Fruit fly (Drosophila melanogaster) whole organism, embryonic: ENCODE measurements around the gene CG31493.

Experiments used
- Abd-B ChIP-seq: fragments of 200-800 bp; sonication (Bioruptor generic); optimal IDR thresholded peaks from 2 replicates; lab custom pipeline; 2018; ENCODE audit warnings: missing biosample characterization, mild to moderate bottlenecking, missing genetic modification characterization, moderate library complexity
- Atf6 ChIP-seq: fragments of 200-800 bp; sonication (Bioruptor generic); IDR thresholded peaks from 2 replicates; pipeline ENCODE4 v1.3.6; 2022; ENCODE audit warnings: missing biosample characterization, missing genetic modification characterization
- CG1024 ChIP-seq: fragments of 200-800 bp; sonication (Bioruptor generic); IDR thresholded peaks from 2 replicates; pipeline ENCODE4 v1.3.6; 2022; ENCODE audit warnings: missing biosample characterization, missing genetic modification characterization
- CG10979 ChIP-seq: fragments of 200-800 bp; sonication (Bioruptor generic); optimal IDR thresholded peaks from 2 replicates; lab custom pipeline; 2018; ENCODE audit warnings: missing biosample characterization, mild to moderate bottlenecking, missing genetic modification characterization, moderate library complexity
- CG12104 ChIP-seq: fragments of 200-800 bp; sonication (Bioruptor generic); optimal IDR thresholded peaks from 3 replicates; lab custom pipeline; 2016; ENCODE audit warnings: missing biosample characterization, missing genetic modification characterization
- CG12391 ChIP-seq: fragments of 200-800 bp; sonication (Bioruptor generic); optimal IDR thresholded peaks from 3 replicates; lab custom pipeline; 2018; ENCODE audit warnings: missing biosample characterization, mild to moderate bottlenecking, missing genetic modification characterization, moderate library complexity
- CG14050 ChIP-seq: fragments of 200-800 bp; sonication (Bioruptor generic); IDR thresholded peaks from 3 replicates; pipeline ENCODE4 v1.3.6; 2022; ENCODE audit warnings: missing biosample characterization, missing genetic modification characterization
- CG15269 ChIP-seq: fragments of 200-800 bp; sonication (Bioruptor generic); optimal IDR thresholded peaks from 2 replicates; lab custom pipeline; 2018; ENCODE audit warnings: missing biosample characterization, mild to moderate bottlenecking, missing genetic modification characterization, moderate library complexity
- CG15696 ChIP-seq: fragments of 200-800 bp; sonication (Bioruptor generic); optimal IDR thresholded peaks from 2 replicates; lab custom pipeline; 2019; ENCODE audit warnings: missing biosample characterization, mild to moderate bottlenecking, missing genetic modification characterization, moderate library complexity
- CG16779 ChIP-seq: fragments of 200-800 bp; sonication (Bioruptor generic); IDR thresholded peaks from 2 replicates; pipeline ENCODE4 v1.3.6; 2022; ENCODE audit warnings: missing biosample characterization, missing genetic modification characterization
- CG18764 ChIP-seq: fragments of 200-800 bp; sonication (Bioruptor generic); optimal IDR thresholded peaks from 3 replicates; lab custom pipeline; 2016; ENCODE audit warnings: missing biosample characterization, missing genetic modification characterization
- CG2712 ChIP-seq: fragments of 200-800 bp; optimal IDR thresholded peaks from 3 replicates; lab custom pipeline; 2019; ENCODE audit warnings: missing biosample characterization, mild to moderate bottlenecking, missing genetic modification characterization, moderate library complexity
- CG3838 ChIP-seq: fragments of 200-800 bp; sonication (Bioruptor generic); optimal IDR thresholded peaks from 3 replicates; lab custom pipeline; 2016; ENCODE audit warnings: missing biosample characterization, missing genetic modification characterization
- CG6254 ChIP-seq: fragments of 200-800 bp; sonication (Bioruptor generic); optimal IDR thresholded peaks from 3 replicates; lab custom pipeline; 2017; ENCODE audit warnings: mild to moderate bottlenecking, missing biosample characterization, missing genetic modification reagents, missing genetic modification characterization
- CG8944 ChIP-seq: fragments of 200-800 bp; sonication (Bioruptor generic); optimal IDR thresholded peaks from 3 replicates; lab custom pipeline; 2016; ENCODE audit warnings: missing biosample characterization, missing genetic modification characterization
- CG9797 ChIP-seq: fragments of 200-800 bp; sonication (Bioruptor generic); optimal IDR thresholded peaks from 3 replicates; lab custom pipeline; 2018; ENCODE audit warnings: missing biosample characterization, mild to moderate bottlenecking, missing genetic modification characterization
- CkIIα-i1 ChIP-seq: fragments of 200-800 bp; sonication (Bioruptor generic); IDR thresholded peaks from 2 replicates; pipeline ENCODE4 v1.3.6; 2022; ENCODE audit warnings: missing biosample characterization, missing genetic modification characterization
- CoRest ChIP-seq: fragments of 200-800 bp; sonication (Bioruptor generic); optimal IDR thresholded peaks from 3 replicates; lab custom pipeline; 2018; ENCODE audit warnings: missing biosample characterization, mild to moderate bottlenecking, missing genetic modification characterization, moderate library complexity
- Doc2 ChIP-seq: fragments of 200-800 bp; sonication (Bioruptor generic); IDR thresholded peaks from 2 replicates; pipeline ENCODE4 v1.3.6; 2022; ENCODE audit warnings: missing biosample characterization, missing genetic modification characterization
- Dref ChIP-seq: fragments of 200-800 bp; sonication (Bioruptor generic); IDR thresholded peaks from 2 replicates; pipeline ENCODE4 v1.3.6; 2022; ENCODE audit warnings: missing biosample characterization, missing genetic modification characterization
- Eip74EF ChIP-seq, 2 experiments: fragments of 200-800 bp in 1 of 2; fragments of >200 bp in 1 of 2; sonication (Bioruptor generic) in 1 of 2; optimal IDR thresholded peaks; 2 replicates each; lab custom pipeline; 2017 to 2019; ENCODE audit warnings: missing biosample characterization in 2 of 2, missing genetic modification characterization in 2 of 2, mild to moderate bottlenecking in 1 of 2, moderate library complexity in 1 of 2
- Ets65A ChIP-seq: fragments of 200-800 bp; sonication (Bioruptor generic); peaks from one replicate; lab custom pipeline; 2016; ENCODE audit warnings: missing biosample characterization, missing genetic modification characterization
- Gsc ChIP-seq: fragments of 200-800 bp; sonication (Bioruptor generic); IDR thresholded peaks from 2 replicates; pipeline ENCODE4 v1.3.6; 2022; ENCODE audit warnings: missing biosample characterization, missing genetic modification characterization
- H15 ChIP-seq: fragments of 200-800 bp; sonication (Bioruptor generic); IDR thresholded peaks from 3 replicates; pipeline ENCODE4 v1.3.6; 2022; ENCODE audit warnings: missing biosample characterization, missing genetic modification characterization
- MBD-R2 ChIP-seq: fragments of 200-800 bp; sonication (Bioruptor generic); IDR thresholded peaks from 2 replicates; pipeline ENCODE4 v1.3.6; 2022; ENCODE audit warnings: missing biosample characterization, missing genetic modification characterization
- Optix ChIP-seq: fragments of 200-800 bp; sonication (Bioruptor generic); IDR thresholded peaks from 3 replicates; pipeline ENCODE4 v1.3.6; 2022; ENCODE audit warnings: missing biosample characterization, missing genetic modification characterization
- Xrp1 ChIP-seq: fragments of 200-800 bp; sonication (Bioruptor generic); IDR thresholded peaks from 2 replicates; pipeline ENCODE4 v1.3.6; 2022; ENCODE audit warnings: missing biosample characterization, missing genetic modification characterization
- cg ChIP-seq: fragments of 200-800 bp; sonication (Bioruptor generic); optimal IDR thresholded peaks from 3 replicates; lab custom pipeline; 2019; ENCODE audit warnings: missing biosample characterization, mild to moderate bottlenecking, missing genetic modification characterization, moderate library complexity
- chn ChIP-seq: fragments of 200-800 bp; sonication (Bioruptor generic); optimal IDR thresholded peaks from 2 replicates; lab custom pipeline; 2016; ENCODE audit warnings: missing biosample characterization, missing genetic modification characterization
- crc ChIP-seq: fragments of 200-800 bp; sonication (Bioruptor generic); optimal IDR thresholded peaks from 2 replicates; lab custom pipeline; 2016; ENCODE audit warnings: missing biosample characterization, missing genetic modification characterization
- dmrt11E ChIP-seq: fragments of 200-800 bp; sonication (Bioruptor generic); optimal IDR thresholded peaks from 3 replicates; lab custom pipeline; 2018; ENCODE audit warnings: missing biosample characterization, mild to moderate bottlenecking, missing genetic modification characterization, moderate library complexity
- hbn ChIP-seq: fragments of 200-800 bp; sonication (Bioruptor generic); IDR thresholded peaks from 2 replicates; pipeline ENCODE4 v1.3.6; 2022; ENCODE audit warnings: missing biosample characterization, missing genetic modification characterization; ENCODE audit not compliant: partially characterized antibody
- ind ChIP-seq: fragments of 200-800 bp; sonication (Bioruptor generic); optimal IDR thresholded peaks from 3 replicates; lab custom pipeline; 2016; ENCODE audit warnings: missing biosample characterization, missing genetic modification characterization
- jigr1 ChIP-seq: fragments of 200-800 bp; sonication (Bioruptor generic); IDR thresholded peaks from 3 replicates; pipeline ENCODE4 v1.3.6; 2022; ENCODE audit warnings: missing biosample characterization, missing genetic modification characterization
- lov ChIP-seq, 2 experiments: fragments of 200-800 bp in 1 of 2; fragments of >200 bp in 1 of 2; sonication (Bioruptor generic) in 1 of 2; IDR thresholded peaks in 1 of 2; optimal IDR thresholded peaks in 1 of 2; 2 replicates in 1 of 2; 3 replicates in 1 of 2; pipeline versions ENCODE4 v1.3.6 to Lab custom; 2017 to 2022; ENCODE audit warnings: missing biosample characterization in 1 of 2, missing genetic modification characterization in 1 of 2
- mirr ChIP-seq: fragments of 200-800 bp; sonication (Bioruptor generic); optimal IDR thresholded peaks from 3 replicates; lab custom pipeline; 2018; ENCODE audit warnings: missing biosample characterization, mild to moderate bottlenecking, missing genetic modification characterization
- nau ChIP-seq: fragments of 200-800 bp; sonication (Bioruptor generic); optimal IDR thresholded peaks from 3 replicates; lab custom pipeline; 2017; ENCODE audit warnings: missing biosample characterization, mild to moderate bottlenecking, missing genetic modification characterization, missing genetic modification reagents
- nmo ChIP-seq: fragments of 200-800 bp; sonication (Bioruptor generic); optimal IDR thresholded peaks from 2 replicates; lab custom pipeline; 2018; ENCODE audit warnings: missing biosample characterization, mild to moderate bottlenecking, missing genetic modification characterization, moderate library complexity
- peb ChIP-seq: fragments of 200-800 bp; sonication (Bioruptor generic); IDR thresholded peaks from 2 replicates; pipeline ENCODE4 v1.3.6; 2022; ENCODE audit warnings: missing biosample characterization, missing genetic modification characterization
- pros ChIP-seq: fragments of 200-800 bp; sonication (Bioruptor generic); optimal IDR thresholded peaks from 3 replicates; lab custom pipeline; 2019; ENCODE audit warnings: missing biosample characterization, mild to moderate bottlenecking, missing genetic modification characterization, moderate library complexity
- sens ChIP-seq: fragments of 200-800 bp; sonication (Bioruptor generic); peaks from one replicate; lab custom pipeline; 2016; ENCODE audit warnings: missing biosample characterization, missing genetic modification characterization
- shn ChIP-seq: fragments of 200-800 bp; sonication (Bioruptor generic); optimal IDR thresholded peaks from 3 replicates; lab custom pipeline; 2016; ENCODE audit warnings: missing biosample characterization, missing genetic modification characterization
- slou ChIP-seq: fragments of 200-800 bp; sonication (Bioruptor generic); optimal IDR thresholded peaks from 3 replicates; lab custom pipeline; 2016; ENCODE audit warnings: missing biosample characterization, missing genetic modification characterization
- stwl ChIP-seq: fragments of 200-800 bp; sonication (Bioruptor generic); optimal IDR thresholded peaks from 3 replicates; lab custom pipeline; 2018; ENCODE audit warnings: missing biosample characterization, mild to moderate bottlenecking, missing genetic modification characterization, moderate library complexity
- tgo ChIP-seq: fragments of 200-800 bp; sonication (Bioruptor generic); IDR thresholded peaks from 3 replicates; pipeline ENCODE4 v1.3.6; 2022; ENCODE audit warnings: missing biosample characterization, missing genetic modification characterization
- tio ChIP-seq: fragments of 200-800 bp; sonication (Bioruptor generic); optimal IDR thresholded peaks from 2 replicates; lab custom pipeline; 2017; ENCODE audit warnings: missing biosample characterization, missing genetic modification characterization, inconsistent platforms
- unc-4 ChIP-seq: fragments of 200-800 bp; sonication (Bioruptor generic); IDR thresholded peaks from 2 replicates; pipeline ENCODE4 v1.3.6; 2022; ENCODE audit warnings: missing biosample characterization, missing genetic modification characterization; ENCODE audit not compliant: partially characterized antibody
- usp ChIP-seq: fragments of >200 bp; optimal IDR thresholded peaks from 2 replicates; lab custom pipeline; 2017; ENCODE audit warnings: missing biosample characterization, missing genetic modification characterization

CG31493 gene

DNA sequence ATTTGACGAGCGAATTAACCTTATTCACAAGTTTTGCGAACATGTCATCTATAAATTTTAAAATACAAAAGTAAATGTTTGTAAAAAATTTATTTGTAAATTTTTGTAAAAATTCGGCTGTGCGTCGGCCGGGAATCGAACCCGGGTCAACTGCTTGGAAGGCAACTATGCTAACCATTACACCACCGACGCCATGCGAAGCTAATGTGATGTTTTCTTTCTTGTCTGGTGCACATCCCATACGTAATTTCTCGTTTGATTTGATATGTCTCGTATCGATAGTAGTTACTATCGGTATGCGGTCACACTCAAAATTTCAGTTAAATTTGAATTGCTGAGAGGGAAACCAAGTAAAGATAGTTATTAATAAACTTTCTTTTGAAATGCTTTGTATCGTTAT, 533 bp upstream of the CG31493 start (continued):
- TF ChIP-seq CoRest (tag; lab: Kevin White, UChicago) (no peak), usp (no peak), hbn (GFP tag; lab: Robert Waterston, UW) (peak; percentile 92), nmo (GFP tag; lab: Kevin White, UChicago) (no peak)
- TF ChIP-seq, all 482 proteins: peak for 68

- TF ChIP-seq mirr (GFP tag; lab: Kevin White, UChicago), result no peak
- TF ChIP-seq CG12391 (tag; lab: Kevin White, UChicago), result peak; percentile 25
- TF ChIP-seq shn (GFP tag; lab: Kevin White, UChicago), result no peak
- no peak for TF ChIP-seq crc (GFP tag; lab: Kevin White, UChicago)
- no peak for TF ChIP-seq tgo (GFP tag; lab: Robert Waterston, UW)
- no peak for TF ChIP-seq CG9797 (GFP tag; lab: Kevin White, UChicago)
- TF ChIP-seq dmrt11E (tag; lab: Kevin White, UChicago), result peak; percentile 57
- peak; percentile 43 for TF ChIP-seq CG10979 (tag; lab: Kevin White, UChicago)
- no peak for TF ChIP-seq Atf6 (GFP tag; lab: Robert Waterston, UW)
- no peak for TF ChIP-seq CkIIα-i1 (GFP tag; lab: Robert Waterston, UW)
- no peak for TF ChIP-seq Xrp1 (GFP tag; lab: Robert Waterston, UW)
- TF ChIP-seq lov (optimal IDR thresholded peaks at IDR 0.05; lab: Kevin White, UChicago), result no peak
- TF ChIP-seq lov (GFP tag; IDR thresholded peaks at IDR 0.05; lab: Robert Waterston, UW), result no peak
- no peak for TF ChIP-seq Optix
- TF ChIP-seq Eip74EF (GFP tag; optimal IDR thresholded peaks at IDR 0.05; lab: Kevin White, UChicago), result no peak
- no peak for TF ChIP-seq CG6254 (GFP tag; lab: Kevin White, UChicago)
- no peak for TF ChIP-seq CG8944 (GFP tag; lab: Kevin White, UChicago)
- TF ChIP-seq H15 (GFP tag; lab: Robert Waterston, UW), result no peak
- no peak for TF ChIP-seq slou (GFP tag; lab: Kevin White, UChicago)
- no peak for TF ChIP-seq ind (GFP tag; lab: Kevin White, UChicago)
- no peak for TF ChIP-seq peb (GFP tag; lab: Robert Waterston, UW)
- no peak for TF ChIP-seq unc-4 (GFP tag; lab: Robert Waterston, UW)
- no peak for TF ChIP-seq nau (GFP tag; lab: Kevin White, UChicago)
- no peak for TF ChIP-seq CG3838 (GFP tag; lab: Kevin White, UChicago)
- TF ChIP-seq jigr1, result no peak
- TF ChIP-seq MBD-R2 (GFP tag; lab: Robert Waterston, UW), result no peak
- peak; percentile 8 for TF ChIP-seq stwl (tag; lab: Kevin White, UChicago)
- TF ChIP-seq CG12104 (GFP tag; lab: Kevin White, UChicago), result no peak
- no peak for TF ChIP-seq CG18764 (GFP tag; lab: Kevin White, UChicago)
- no peak for TF ChIP-seq Gsc (GFP tag; lab: Robert Waterston, UW)
- TF ChIP-seq Doc2 (GFP tag; lab: Robert Waterston, UW), result no peak
- no peak for TF ChIP-seq CG1024 (GFP tag; lab: Robert Waterston, UW)
- TF ChIP-seq CG16779 (GFP tag; lab: Robert Waterston, UW), result no peak
- peak; percentile 80 for TF ChIP-seq sens (GFP tag; lab: Kevin White, UChicago)
- TF ChIP-seq CG15269, result no peak
- TF ChIP-seq Ets65A, result peak; percentile 56
- no peak for TF ChIP-seq tio
- no peak for TF ChIP-seq chn (GFP tag; lab: Kevin White, UChicago)
- peak; percentile 37 for TF ChIP-seq CG2712 (tag; lab: Kevin White, UChicago)
- TF ChIP-seq Dref (GFP tag; lab: Robert Waterston, UW), result no peak
- TF ChIP-seq CG15696, result peak; percentile 42
- TF ChIP-seq CG14050 (GFP tag; lab: Robert Waterston, UW), result no peak
- TF ChIP-seq Abd-B (GFP tag; lab: Kevin White, UChicago), result no peak
- no peak for TF ChIP-seq cg (GFP tag; lab: Kevin White, UChicago)
- TF ChIP-seq pros (GFP tag; lab: Kevin White, UChicago), result peak; percentile 6
These were observed 3.5 kb downstream of the CG31493 start for dm6 chr3R:7134715-7135505.
